ENCODE assay signal across 2 fruit fly cellular contexts in genomic region chr3R:22582981-22583380, dm6.
TF ChIP-seq lines count a peak whose summit lies in the region.

Gene Dph5, minus strand, starts transcription at chr3R:22583225.

- TF ChIP-seq CTCF in whole organism, embryonic (GFP tag; optimal IDR thresholded peaks at IDR 0.05; lab: Kevin White, UChicago): no peak

TF ChIP-seq in whole organism, adult, 20 proteins besides CTCF, POLR2A, EP300 and RAD21:
- TF ChIP-seq Mnt (GFP tag; optimal IDR thresholded peaks at IDR 0.05; lab: Kevin White, UChicago) (peak; percentile 91), bab1 (GFP tag; optimal IDR thresholded peaks at IDR 0.05; lab: Kevin White, UChicago) (peak; percentile 7), toe (GFP tag; optimal IDR thresholded peaks at IDR 0.05; lab: Kevin White, UChicago) (no peak)

TF ChIP-seq in whole organism, embryonic, 481 proteins besides CTCF, POLR2A, EP300 and RAD21 (continues in another document):
- TF ChIP-seq CG14965 (GFP tag; optimal IDR thresholded peaks at IDR 0.05; lab: Kevin White, UChicago; ENCODE audit: borderline replicate concordance) (no peak), luna (GFP tag; optimal IDR thresholded peaks at IDR 0.05; lab: Kevin White, UChicago) (no peak), MBD-R2 (GFP tag; IDR thresholded peaks at IDR 0.05; lab: Robert Waterston, UW) (peak; percentile 60), CG7963 (GFP tag; IDR thresholded peaks at IDR 0.05; lab: Robert Waterston, UW; ENCODE audit: partially characterized antibody) (0 out of 3 replicates have a peak, but pooled peaks have one; percentile 23), CG1529 (GFP tag; optimal IDR thresholded peaks at IDR 0.05; lab: Kevin White, UChicago) (no peak), CG2875 (GFP tag; optimal IDR thresholded peaks at IDR 0.05; lab: Kevin White, UChicago) (no peak), CG14860 (GFP tag; IDR thresholded peaks at IDR 0.05; lab: Robert Waterston, UW; ENCODE audit: partially characterized antibody) (no peak), sob (GFP tag; IDR thresholded peaks at IDR 0.05; lab: Robert Waterston, UW) (no peak), MESR4 (GFP tag; optimal IDR thresholded peaks at IDR 0.05; lab: Kevin White, UChicago) (peak; percentile 70), CoRest (tag; optimal IDR thresholded peaks at IDR 0.05; lab: Kevin White, UChicago) (no peak), Scr (GFP tag; IDR thresholded peaks at IDR 0.05; lab: Robert Waterston, UW; ENCODE audit: partially characterized antibody) (peak; percentile 18; the same call in 1 of the 2 replicates), zfh1 (GFP tag; IDR thresholded peaks at IDR 0.05; lab: Robert Waterston, UW) (no peak), CG10979 (tag; optimal IDR thresholded peaks at IDR 0.05; lab: Kevin White, UChicago) (no peak), cad (GFP tag; optimal IDR thresholded peaks at IDR 0.05; lab: Kevin White, UChicago) (no peak), rib (GFP tag; IDR thresholded peaks at IDR 0.05; lab: Robert Waterston, UW) (no peak), CG4404 (GFP tag; IDR thresholded peaks at IDR 0.05; lab: Robert Waterston, UW) (no peak), al (GFP tag; IDR thresholded peaks at IDR 0.05; lab: Robert Waterston, UW) (no peak), CG17361 (GFP tag; IDR thresholded peaks at IDR 0.05; lab: Robert Waterston, UW) (no peak), CG16815 (GFP tag; optimal IDR thresholded peaks at IDR 0.05; lab: Kevin White, UChicago) (no peak), Atf6 (GFP tag; IDR thresholded peaks at IDR 0.05; lab: Robert Waterston, UW) (no peak), CG8281 (tag; optimal IDR thresholded peaks at IDR 0.05; lab: Kevin White, UChicago) (no peak), CG15269 (tag; optimal IDR thresholded peaks at IDR 0.05; lab: Kevin White, UChicago) (no peak), Dll (GFP tag; IDR thresholded peaks at IDR 0.05; lab: Robert Waterston, UW; ENCODE audit: partially characterized antibody) (0 out of 4 replicates have a peak, but pooled peaks have one; percentile 11), hb (GFP tag; IDR thresholded peaks at IDR 0.05; lab: Robert Waterston, UW; ENCODE audit: partially characterized antibody) (no peak), NK7.1 (GFP tag; optimal IDR thresholded peaks at IDR 0.05; lab: Kevin White, UChicago) (no peak), Opbp (GFP tag; IDR thresholded peaks at IDR 0.05; lab: Robert Waterston, UW; ENCODE audit: partially characterized antibody) (no peak), Gug (GFP tag; IDR thresholded peaks at IDR 0.05; lab: Robert Waterston, UW) (no peak), CG14667 (GFP tag; IDR thresholded peaks at IDR 0.05; lab: Robert Waterston, UW) (no peak), disco-r (GFP tag; optimal IDR thresholded peaks at IDR 0.05; lab: Kevin White, UChicago) (no peak), Max (GFP tag; optimal IDR thresholded peaks at IDR 0.05; lab: Kevin White, UChicago) (peak; percentile 52), mld (GFP tag; IDR thresholded peaks at IDR 0.05; lab: Robert Waterston, UW; ENCODE audit: partially characterized antibody) (0 out of 3 replicates have a peak, but pooled peaks have one; percentile 30), lola (GFP tag; optimal IDR thresholded peaks at IDR 0.05; lab: Kevin White, UChicago) (no peak), E2f2 (GFP tag; IDR thresholded peaks at IDR 0.05; lab: Robert Waterston, UW) (peak; percentile 92), grn (GFP tag; optimal IDR thresholded peaks at IDR 0.05; lab: Kevin White, UChicago) (no peak), CG1792 (GFP tag; optimal IDR thresholded peaks at IDR 0.05; lab: Kevin White, UChicago) (no peak), CG15011 (GFP tag; optimal IDR thresholded peaks at IDR 0.05; lab: Kevin White, UChicago) (no peak), Xbp1 (GFP tag; optimal IDR thresholded peaks at IDR 0.05; lab: Kevin White, UChicago) (no peak), CG8765 (GFP tag; IDR thresholded peaks at IDR 0.05; lab: Robert Waterston, UW) (no peak), lilli (GFP tag; optimal IDR thresholded peaks at IDR 0.05; lab: Kevin White, UChicago) (no peak), CG14710 (tag; optimal IDR thresholded peaks at IDR 0.05; lab: Kevin White, UChicago) (peak; percentile 0), Spps (tag; optimal IDR thresholded peaks at IDR 0.05; lab: Kevin White, UChicago) (no peak), Dbx (GFP tag; IDR thresholded peaks at IDR 0.05; lab: Robert Waterston, UW) (0 out of 3 replicates have a peak, but pooled peaks have one; percentile 12), CG10654 (GFP tag; optimal IDR thresholded peaks at IDR 0.05; lab: Kevin White, UChicago) (no peak), CG13287 (GFP tag; IDR thresholded peaks at IDR 0.05; lab: Robert Waterston, UW; ENCODE audit: partially characterized antibody) (peak; percentile 28; the same call in 1 of the 2 replicates), gsb-n (tag; optimal IDR thresholded peaks at IDR 0.05; lab: Kevin White, UChicago) (no peak), Tbp (GFP tag; optimal IDR thresholded peaks at IDR 0.05; lab: Kevin White, UChicago) (no peak), Dad (GFP tag; optimal IDR thresholded peaks at IDR 0.05; lab: Kevin White, UChicago) (no peak), Med (GFP tag; lab: Kevin White, UChicago) (peak; percentile 37), Deaf1 (tag; optimal IDR thresholded peaks at IDR 0.05; lab: Kevin White, UChicago) (no peak), CG17612 (GFP tag; IDR thresholded peaks at IDR 0.05; lab: Robert Waterston, UW) (no peak), dm (GFP tag; optimal IDR thresholded peaks at IDR 0.05; lab: Kevin White, UChicago) (peak; percentile 86), CG18619 (GFP tag; optimal IDR thresholded peaks at IDR 0.05; lab: Kevin White, UChicago) (no peak), Kr (GFP tag; optimal IDR thresholded peaks at IDR 0.05; lab: Kevin White, UChicago) (no peak), Bgb (GFP tag; IDR thresholded peaks at IDR 0.05; lab: Robert Waterston, UW; ENCODE audit: partially characterized antibody) (0 out of 2 replicates have a peak, but pooled peaks have one; percentile 9), grau (tag; optimal IDR thresholded peaks at IDR 0.05; lab: Kevin White, UChicago) (no peak), gce (GFP tag; IDR thresholded peaks at IDR 0.05; lab: Robert Waterston, UW) (no peak), Hr39 (optimal IDR thresholded peaks at IDR 0.05; lab: Kevin White, UChicago) (no peak), CG9437 (GFP tag; optimal IDR thresholded peaks at IDR 0.05; lab: Kevin White, UChicago) (no peak), CG15514 (GFP tag; optimal IDR thresholded peaks at IDR 0.05; lab: Kevin White, UChicago) (no peak), CG42726 (GFP tag; IDR thresholded peaks at IDR 0.05; lab: Robert Waterston, UW; ENCODE audit: partially characterized antibody) (no peak), CG12391 (tag; optimal IDR thresholded peaks at IDR 0.05; lab: Kevin White, UChicago) (no peak), lov (optimal IDR thresholded peaks at IDR 0.05; lab: Kevin White, UChicago) (no peak), lov (GFP tag; IDR thresholded peaks at IDR 0.05; lab: Robert Waterston, UW) (no peak), run (tag; optimal IDR thresholded peaks at IDR 0.05; lab: Kevin White, UChicago) (no peak), seq (GFP tag; IDR thresholded peaks at IDR 0.05; lab: Robert Waterston, UW) (no peak), CG12104 (GFP tag; optimal IDR thresholded peaks at IDR 0.05; lab: Kevin White, UChicago) (no peak), Fer3 (tag; optimal IDR thresholded peaks at IDR 0.05; lab: Kevin White, UChicago) (no peak), CG12942 (GFP tag; optimal IDR thresholded peaks at IDR 0.05; lab: Kevin White, UChicago) (no peak), vnd (GFP tag; IDR thresholded peaks at IDR 0.05; lab: Robert Waterston, UW; ENCODE audit: partially characterized antibody) (no peak), bbx (GFP tag; IDR thresholded peaks at IDR 0.05; lab: Robert Waterston, UW; ENCODE audit: partially characterized antibody) (peak; percentile 29; the same call in 1 of the 2 replicates), Dp (GFP tag; optimal IDR thresholded peaks at IDR 0.05; lab: Kevin White, UChicago) (peak; percentile 87), CG7928 (GFP tag; optimal IDR thresholded peaks at IDR 0.05; lab: Kevin White, UChicago) (no peak), CG13296 (GFP tag; optimal IDR thresholded peaks at IDR 0.05; lab: Kevin White, UChicago) (no peak), ken (GFP tag; IDR thresholded peaks at IDR 0.05; lab: Robert Waterston, UW) (no peak), pzg (GFP tag; optimal IDR thresholded peaks at IDR 0.05; lab: Kevin White, UChicago) (peak; percentile 61), Awh (GFP tag; IDR thresholded peaks at IDR 0.05; lab: Robert Waterston, UW) (no peak), CG1233 (GFP tag; optimal IDR thresholded peaks at IDR 0.05; lab: Kevin White, UChicago) (no peak), lmd (GFP tag; IDR thresholded peaks at IDR 0.05; lab: Robert Waterston, UW) (no peak), CG7556 (GFP tag; optimal IDR thresholded peaks at IDR 0.05; lab: Kevin White, UChicago) (no peak), Fer2 (tag; optimal IDR thresholded peaks at IDR 0.05; lab: Kevin White, UChicago) (no peak), CG9817 (tag; optimal IDR thresholded peaks at IDR 0.05; lab: Kevin White, UChicago) (no peak), emc (GFP tag; optimal IDR thresholded peaks at IDR 0.05; lab: Kevin White, UChicago) (no peak), Ets97D (GFP tag; optimal IDR thresholded peaks at IDR 0.05; lab: Kevin White, UChicago) (peak; percentile 7), CG2116 (GFP tag; optimal IDR thresholded peaks at IDR 0.05; lab: Kevin White, UChicago) (no peak), Oli (tag; optimal IDR thresholded peaks at IDR 0.05; lab: Kevin White, UChicago) (no peak), CG18011 (GFP tag; optimal IDR thresholded peaks at IDR 0.05; lab: Kevin White, UChicago) (no peak), CG4282 (GFP tag; optimal IDR thresholded peaks at IDR 0.05; lab: Kevin White, UChicago) (no peak), B-H2 (GFP tag; optimal IDR thresholded peaks at IDR 0.05; lab: Kevin White, UChicago) (no peak), kah (GFP tag; optimal IDR thresholded peaks at IDR 0.05; lab: Kevin White, UChicago) (no peak)
